Worm (Caenorhabditis elegans): ENCODE data around the gene pfs-2.

pfs-2 gene

ce11 chrII:14365182-14365751, 7.1 kb downstream of the pfs-2 start, which contains the start of gene imb-2:
imb-2 (plus strand) TSS chrII:14365701.
- TF ChIP-seq mep-1 (tag; optimal IDR thresholded peaks at IDR 0.05) (peak; percentile 50), nhr-28 (tag; optimal IDR thresholded peaks at IDR 0.05) (no peak), nhr-237 (tag; optimal IDR thresholded peaks at IDR 0.05) (no peak), lin-13 (tag; optimal IDR thresholded peaks at IDR 0.05) (no peak), elt-3 (tag; optimal IDR thresholded peaks at IDR 0.05) (no peak), flh-1 (GFP tag; optimal IDR thresholded peaks at IDR 0.05) (no peak), snpc-4 (tag; optimal IDR thresholded peaks at IDR 0.05) (no peak), elt-1 (tag; optimal IDR thresholded peaks at IDR 0.05; ENCODE audit: borderline replicate concordance, insufficient read depth) (no peak), mls-2 (tag; optimal IDR thresholded peaks at IDR 0.05) (no peak), M03D4.4 (tag; optimal IDR thresholded peaks at IDR 0.05) (no peak), hlh-1 (tag; optimal IDR thresholded peaks at IDR 0.05) (no peak), ceh-83 (GFP tag; optimal IDR thresholded peaks at IDR 0.05) (peak; percentile 29), unc-120 (tag; optimal IDR thresholded peaks at IDR 0.05; ENCODE audit: poor library complexity, severe bottlenecking) (peak; percentile 30), drap-1 (GFP tag; optimal IDR thresholded peaks at IDR 0.05) (no peak), sptf-1 (tag; optimal IDR thresholded peaks at IDR 0.05) (peak; percentile 39), nhr-12 (tag; optimal IDR thresholded peaks at IDR 0.05) (no peak), ceh-39 (tag; optimal IDR thresholded peaks at IDR 0.05) (no peak), ceh-43 (GFP tag; optimal IDR thresholded peaks at IDR 0.05) (no peak), pha-4 (tag; optimal IDR thresholded peaks at IDR 0.05) (no peak), unc-62 (GFP tag; optimal IDR thresholded peaks at IDR 0.05) (no peak), ham-2 (GFP tag; optimal IDR thresholded peaks at IDR 0.05) (no peak), sem-2 (GFP tag; optimal IDR thresholded peaks at IDR 0.05) (no peak), bed-3 (GFP tag; optimal IDR thresholded peaks at IDR 0.05) (no peak), nhr-2 (tag; optimal IDR thresholded peaks at IDR 0.05) (no peak), unc-39 (tag; optimal IDR thresholded peaks at IDR 0.05) (no peak), cnd-1 (tag; optimal IDR thresholded peaks at IDR 0.05) (no peak), blmp-1 (tag; optimal IDR thresholded peaks at IDR 0.05) (no peak), lsy-2 (tag; optimal IDR thresholded peaks at IDR 0.05) (peak; percentile 38), ces-1 (GFP tag; optimal IDR thresholded peaks at IDR 0.05) (peak; percentile 88), zip-8 (tag; optimal IDR thresholded peaks at IDR 0.05) (no peak)

- TF ChIP-seq nhr-12 (tag; optimal IDR thresholded peaks at IDR 0.05) (no peak), mls-2 (tag; optimal IDR thresholded peaks at IDR 0.05) (no peak), ham-2 (GFP tag; optimal IDR thresholded peaks at IDR 0.05) (peak; percentile 21), sem-2 (GFP tag; optimal IDR thresholded peaks at IDR 0.05) (no peak)
These were observed 16.4 kb downstream of the pfs-2 start for ce11 chrII:14374594-14374993.

ce11 chrII:14377796-14378195, 19.6 kb downstream of the pfs-2 start, which contains the start of gene acr-20:
acr-20 (minus strand) TSS chrII:14377896.
- no peak for TF ChIP-seq snpc-4 (tag; optimal IDR thresholded peaks at IDR 0.05)
- TF ChIP-seq lsy-2 (tag; optimal IDR thresholded peaks at IDR 0.05): no peak
- no peak for TF ChIP-seq mab-5 (tag; optimal IDR thresholded peaks at IDR 0.05)
- no peak for TF ChIP-seq flh-1 (GFP tag; optimal IDR thresholded peaks at IDR 0.05)
- TF ChIP-seq ces-1 (GFP tag; optimal IDR thresholded peaks at IDR 0.05): no peak
- TF ChIP-seq blmp-1 (tag; optimal IDR thresholded peaks at IDR 0.05): no peak
- TF ChIP-seq nhr-2 (tag; optimal IDR thresholded peaks at IDR 0.05): no peak
- TF ChIP-seq hlh-1 (tag; optimal IDR thresholded peaks at IDR 0.05): no peak

- TF ChIP-seq ceh-43 (GFP tag; optimal IDR thresholded peaks at IDR 0.05): no peak
- no peak for TF ChIP-seq nhr-2 (tag; optimal IDR thresholded peaks at IDR 0.05)
- no peak for TF ChIP-seq lin-32 (GFP tag; optimal IDR thresholded peaks at IDR 0.05)
- no peak for TF ChIP-seq mep-1 (tag; optimal IDR thresholded peaks at IDR 0.05)
- no peak for TF ChIP-seq sem-2 (GFP tag; optimal IDR thresholded peaks at IDR 0.05)
- TF ChIP-seq mls-2 (tag; optimal IDR thresholded peaks at IDR 0.05): no peak
- no peak for TF ChIP-seq hlh-1 (tag; optimal IDR thresholded peaks at IDR 0.05)
- TF ChIP-seq elt-3 (tag; optimal IDR thresholded peaks at IDR 0.05): no peak
- no peak for TF ChIP-seq tbx-8 (GFP tag; optimal IDR thresholded peaks at IDR 0.05)
- TF ChIP-seq ceh-39 (tag; optimal IDR thresholded peaks at IDR 0.05): no peak
- no peak for TF ChIP-seq lsy-2 (tag; optimal IDR thresholded peaks at IDR 0.05)
- no peak for TF ChIP-seq M03D4.4 (tag; optimal IDR thresholded peaks at IDR 0.05)
- TF ChIP-seq zip-8 (tag; optimal IDR thresholded peaks at IDR 0.05): no peak
These were observed 22.6 kb downstream of the pfs-2 start for ce11 chrII:14380778-14381177.
